Worm (Caenorhabditis elegans): ENCODE results near the gene C06A12.3.

Gene C06A12.3

DNA sequence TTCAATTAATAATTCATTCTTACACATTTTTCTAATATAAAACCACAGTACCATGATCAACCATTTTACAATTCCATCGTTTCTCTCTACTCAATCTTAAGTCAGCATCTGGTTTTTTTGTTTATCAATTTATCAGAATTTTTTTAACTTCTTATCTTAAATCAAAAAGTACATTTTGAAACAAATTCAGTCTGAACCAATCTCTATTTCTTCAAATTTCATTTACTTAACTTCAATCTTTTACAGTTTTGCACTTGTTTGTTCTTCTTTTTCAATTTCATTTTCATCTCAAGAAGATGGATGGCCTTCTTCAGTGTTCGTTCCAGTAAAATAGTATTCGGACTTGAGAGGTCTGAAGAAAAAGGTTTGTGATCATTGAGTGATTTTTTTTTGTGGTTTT, 45.5 kb downstream of the C06A12.3 start, which contains the start of gene gba-3:
gba-3 (plus strand) TSS at position 301 of the 400 bp plus-strand sequence.
- TF ChIP-seq dmd-4 (tag; optimal IDR thresholded peaks at IDR 0.05; ENCODE audit: borderline replicate concordance) (no peak), ztf-16 (tag; optimal IDR thresholded peaks at IDR 0.05) (no peak), dve-1 (tag; optimal IDR thresholded peaks at IDR 0.05) (no peak), odd-2 (tag; optimal IDR thresholded peaks at IDR 0.05) (no peak), che-1 (tag; optimal IDR thresholded peaks at IDR 0.05) (no peak), ceh-9 (tag; optimal IDR thresholded peaks at IDR 0.05) (no peak), npax-4 (tag; optimal IDR thresholded peaks at IDR 0.05) (no peak), pat-9 (tag; optimal IDR thresholded peaks at IDR 0.05) (no peak), nhr-11 (tag; optimal IDR thresholded peaks at IDR 0.05) (no peak), unc-55 (GFP tag; optimal IDR thresholded peaks at IDR 0.05) (no peak), zip-5 (tag; optimal IDR thresholded peaks at IDR 0.05) (no peak)

DNA sequence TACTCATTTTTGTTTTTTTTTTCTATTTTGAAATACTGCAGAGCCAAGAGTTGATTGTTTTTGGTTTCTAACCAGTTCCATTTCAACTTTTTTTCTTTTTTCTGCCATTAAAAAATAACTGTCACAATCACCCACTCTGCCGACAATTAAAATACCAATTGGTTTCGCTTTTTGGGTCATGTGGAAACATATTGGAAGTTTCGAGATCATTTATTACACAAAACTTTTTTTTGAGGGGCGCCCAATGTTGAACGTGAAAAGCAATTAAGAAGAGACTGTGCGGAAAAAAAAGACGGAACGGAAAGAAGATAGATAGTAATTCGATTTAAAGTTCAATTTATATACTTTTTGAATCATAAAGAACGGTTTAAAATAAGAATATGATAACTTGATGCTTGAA, 46.5 kb downstream of the C06A12.3 start:
- TF ChIP-seq unc-55 (GFP tag; optimal IDR thresholded peaks at IDR 0.05): no peak

DNA sequence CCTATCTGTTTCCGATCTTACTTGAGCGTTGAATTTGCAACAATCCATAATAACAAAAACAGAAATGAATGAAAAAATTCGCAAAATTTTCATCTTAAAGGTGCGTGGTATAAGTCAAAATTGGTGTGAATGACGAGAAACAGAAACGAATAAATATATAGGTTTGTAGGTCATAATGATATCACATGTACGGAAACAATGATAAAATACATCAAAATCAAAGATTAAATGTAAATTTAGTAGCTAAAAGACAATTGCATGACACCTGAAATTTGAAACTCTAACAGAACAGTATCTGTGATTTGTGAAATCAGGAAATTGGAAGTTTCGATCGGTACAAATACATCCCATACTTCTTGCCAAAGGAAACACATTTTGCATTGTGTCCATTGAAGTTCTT, 47.7 kb downstream of the C06A12.3 start, which contains the start of gene F11E6.9:
F11E6.9 (minus strand) TSS at position 101 of the 400 bp plus-strand sequence.
- TF ChIP-seq ceh-31 (tag; optimal IDR thresholded peaks at IDR 0.05) (no peak), odd-2 (tag; optimal IDR thresholded peaks at IDR 0.05) (no peak), gmeb-2 (tag; optimal IDR thresholded peaks at IDR 0.05) (no peak), fax-1 (tag; optimal IDR thresholded peaks at IDR 0.05) (no peak), npax-4 (tag; optimal IDR thresholded peaks at IDR 0.05) (no peak), dve-1 (tag; optimal IDR thresholded peaks at IDR 0.05) (no peak), sdc-2 (tag; optimal IDR thresholded peaks at IDR 0.05) (no peak), ets-4 (tag; optimal IDR thresholded peaks at IDR 0.05) (no peak), syd-9 (tag; optimal IDR thresholded peaks at IDR 0.05) (no peak), ceh-24 (tag; optimal IDR thresholded peaks at IDR 0.05) (no peak), dmd-4 (tag; optimal IDR thresholded peaks at IDR 0.05; ENCODE audit: borderline replicate concordance) (no peak), hlh-13 (GFP tag; optimal IDR thresholded peaks at IDR 0.05) (no peak)

DNA sequence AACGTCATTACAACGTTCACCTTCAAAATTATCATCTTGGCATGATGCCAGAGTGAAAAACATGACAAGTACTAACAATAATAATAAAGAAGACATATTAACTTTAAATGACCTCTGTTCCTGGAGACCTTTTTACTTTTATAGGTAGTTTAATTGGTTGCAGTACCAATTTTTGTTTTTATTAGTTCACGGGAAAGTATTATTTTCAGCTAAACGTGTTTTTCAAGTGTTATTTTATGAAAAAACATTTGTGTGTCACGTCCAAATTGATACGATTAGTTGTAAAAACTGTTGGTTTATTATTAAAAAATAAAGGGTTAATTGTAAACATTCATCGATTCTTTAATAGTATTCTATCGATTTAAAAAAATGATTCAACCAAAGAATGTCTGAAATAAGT, 48.2 kb downstream of the C06A12.3 start, which contains the start of gene grl-24:
grl-24 (minus strand) TSS at position 101 of the 400 bp plus-strand sequence.
- TF ChIP-seq ceh-31 (tag; optimal IDR thresholded peaks at IDR 0.05): no peak
- TF ChIP-seq mec-3 (tag; optimal IDR thresholded peaks at IDR 0.05; ENCODE audit: borderline replicate concordance): no peak
- no peak for TF ChIP-seq elt-2 (tag; optimal IDR thresholded peaks at IDR 0.05)
- TF ChIP-seq ceh-30 (tag; optimal IDR thresholded peaks at IDR 0.05): no peak
- no peak for TF ChIP-seq ceh-14 (tag; optimal IDR thresholded peaks at IDR 0.05)

Measured in whole organism, late embryonic.